Worm (Caenorhabditis elegans): ENCODE results near the gene dsl-3.

- TF ChIP-seq sea-1 (GFP tag; conservative IDR thresholded peaks at IDR 0.05): no peak
- no peak for TF ChIP-seq ama-1 (optimal IDR thresholded peaks at IDR 0.05)
- TF ChIP-seq B0310.2 (tag; optimal IDR thresholded peaks at IDR 0.05): no peak
Measured at ce11 chrIV:1628281-1628680, 18.2 kb downstream of the dsl-3 start.
